Fruit fly (Drosophila melanogaster) whole organism, pupa: ENCODE data around the gene Kap-alpha3.

Source experiments
- CG14655 ChIP-seq: fragments of 200-800 bp; sonication (Bioruptor generic); optimal IDR thresholded peaks from 3 replicates; lab custom pipeline; 2017; ENCODE audit warnings: mild to moderate bottlenecking, missing biosample characterization, missing genetic modification reagents, missing genetic modification characterization
- CG17806 ChIP-seq: fragments of 200-800 bp; sonication (Bioruptor generic); optimal IDR thresholded peaks from 2 replicates; lab custom pipeline; 2018; ENCODE audit warnings: missing biosample characterization, mild to moderate bottlenecking, missing genetic modification characterization, moderate library complexity
- CG8159 ChIP-seq: fragments of 200-800 bp; sonication (Bioruptor generic); optimal IDR thresholded peaks from 3 replicates; lab custom pipeline; 2018; ENCODE audit warnings: missing biosample characterization, mild to moderate bottlenecking, missing genetic modification characterization, moderate library complexity
- EcR ChIP-seq: fragments of 200-800 bp; sonication (Bioruptor generic); optimal IDR thresholded peaks from 3 replicates; lab custom pipeline; 2019; ENCODE audit warnings: missing biosample characterization, missing genetic modification characterization, mild to moderate bottlenecking, moderate library complexity, missing genetic modification reagents
- Pif1B ChIP-seq: fragments of 200-800 bp; sonication (Bioruptor generic); optimal IDR thresholded peaks from 3 replicates; lab custom pipeline; 2016; ENCODE audit warnings: missing biosample characterization, missing genetic modification characterization

dm6 chr3R:9586663-9587248 is 9.2 kb upstream of the Kap-alpha3 start, which contains the start of gene P58IPK:
- TF ChIP-seq EcR (GFP tag; lab: Kevin White, UChicago) (no peak), CG17806 (no peak), CG14655 (GFP tag; lab: Kevin White, UChicago) (no peak), CG8159 (tag; lab: Kevin White, UChicago) (no peak), Pif1B (GFP tag; lab: Kevin White, UChicago) (no peak)
